Worm (Caenorhabditis elegans): Measurements from ENCODE around the gene fbxa-111.

fbxa-111 gene

DNA sequence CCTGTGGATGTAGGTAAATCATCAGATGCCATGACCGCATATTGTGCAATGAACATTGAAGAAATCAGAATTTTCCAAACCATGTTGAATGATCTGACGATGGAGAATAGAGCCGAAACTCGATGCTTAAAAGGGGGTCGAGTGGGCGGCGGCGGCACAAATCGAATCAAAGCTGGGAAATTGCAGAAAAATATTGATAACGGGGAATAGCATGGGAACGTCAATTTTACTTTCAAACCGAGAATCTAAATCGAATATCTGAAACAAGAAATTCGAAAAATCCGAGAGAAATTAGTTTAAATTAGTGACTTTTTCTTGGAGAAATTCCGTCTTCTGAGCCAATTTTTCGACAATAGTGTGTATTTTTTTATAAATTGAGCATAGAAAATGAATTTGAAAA, 33.4 kb downstream of the fbxa-111 start, which contains the start of gene F09C6.10:
TSS of gene F09C6.10 (minus strand) at position 101 of the 400 bp plus-strand sequence.
- TF ChIP-seq efl-3 (GFP tag; optimal IDR thresholded peaks at IDR 0.05) (no peak), ces-1 (GFP tag; optimal IDR thresholded peaks at IDR 0.05) (no peak)

DNA sequence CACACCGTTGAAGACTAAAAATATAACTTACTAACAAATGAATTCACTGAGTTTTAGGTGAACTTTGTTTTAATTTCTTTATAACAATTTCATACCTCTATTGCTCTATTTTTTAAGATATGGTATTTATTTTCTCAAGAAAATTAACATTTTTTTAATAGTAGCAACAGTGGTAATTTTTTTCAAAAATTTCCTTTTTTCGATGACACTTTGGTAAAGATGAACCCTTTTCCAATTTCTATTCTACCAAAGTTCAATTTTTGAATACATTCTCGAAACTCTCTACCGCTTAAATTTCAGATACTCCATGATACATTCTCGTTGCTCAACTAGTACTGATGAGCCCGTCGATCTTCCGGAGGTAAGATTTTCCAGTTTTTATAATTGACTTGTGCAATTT, 37.6 kb downstream of the fbxa-111 start, which contains the start of gene nhr-116:
TSS of gene nhr-116 (plus strand) at position 301 of the 400 bp plus-strand sequence.
- TF ChIP-seq dsc-1 (tag; optimal IDR thresholded peaks at IDR 0.05), result no peak
- no peak for TF ChIP-seq C34B4.2 (tag; optimal IDR thresholded peaks at IDR 0.05)
- no peak for TF ChIP-seq tlp-1 (tag; optimal IDR thresholded peaks at IDR 0.05)
- no peak for TF ChIP-seq skn-1 (tag; optimal IDR thresholded peaks at IDR 0.05)
- no peak for TF ChIP-seq rnt-1 (tag; optimal IDR thresholded peaks at IDR 0.05)
- no peak for TF ChIP-seq nhr-71 (tag; optimal IDR thresholded peaks at IDR 0.05)
- TF ChIP-seq ztf-11 (tag; optimal IDR thresholded peaks at IDR 0.05), result no peak
- no peak for TF ChIP-seq unc-130 (tag; optimal IDR thresholded peaks at IDR 0.05)
- no peak for TF ChIP-seq nhr-11 (tag; optimal IDR thresholded peaks at IDR 0.05)
- TF ChIP-seq blmp-1 (tag; optimal IDR thresholded peaks at IDR 0.05), result no peak
- no peak for TF ChIP-seq lin-14 (GFP tag; optimal IDR thresholded peaks at IDR 0.05)
- no peak for TF ChIP-seq unc-98 (GFP tag; IDR thresholded peaks at IDR 0.05)
- no peak for TF ChIP-seq unc-62 (GFP tag; optimal IDR thresholded peaks at IDR 0.05)
- no peak for TF ChIP-seq sptf-1 (tag; optimal IDR thresholded peaks at IDR 0.05)
- no peak for TF ChIP-seq jun-1 (tag; optimal IDR thresholded peaks at IDR 0.05)
- TF ChIP-seq aha-1 (tag; optimal IDR thresholded peaks at IDR 0.05), result no peak
- no peak for TF ChIP-seq ceh-63 (GFP tag; optimal IDR thresholded peaks at IDR 0.05)
- no peak for TF ChIP-seq xbp-1 (tag; optimal IDR thresholded peaks at IDR 0.05)
- TF ChIP-seq ces-1 (GFP tag; optimal IDR thresholded peaks at IDR 0.05), result no peak

DNA sequence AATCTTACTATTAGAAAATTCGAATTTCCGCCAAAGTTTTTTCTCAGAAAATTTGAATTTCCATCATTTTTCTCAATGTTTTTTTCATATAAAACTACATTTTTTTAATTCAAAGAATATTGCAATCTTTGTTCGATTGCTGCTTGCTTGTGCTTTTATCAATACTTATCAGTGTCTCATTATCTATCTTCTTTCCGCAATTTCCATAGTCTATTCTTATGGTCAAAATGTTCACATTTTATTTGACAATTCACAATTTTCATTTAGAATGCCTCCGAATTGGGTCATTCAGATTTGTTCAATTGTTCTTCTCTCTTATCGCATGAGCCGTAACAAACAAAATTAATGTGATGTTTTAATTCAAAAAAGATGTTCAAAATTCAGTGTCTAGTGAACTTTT, 38.2 kb downstream of the fbxa-111 start:
- no peak for TF ChIP-seq dsc-1 (tag; optimal IDR thresholded peaks at IDR 0.05)
- TF ChIP-seq zip-4 (GFP tag; optimal IDR thresholded peaks at IDR 0.05), result no peak
- TF ChIP-seq mab-9 (GFP tag; IDR thresholded peaks at IDR 0.05), result no peak
- no peak for TF ChIP-seq mef-2 (tag; optimal IDR thresholded peaks at IDR 0.05)
- TF ChIP-seq nhr-84 (tag; optimal IDR thresholded peaks at IDR 0.05), result no peak
- TF ChIP-seq fkh-4 (tag; optimal IDR thresholded peaks at IDR 0.05; ENCODE audit: borderline replicate concordance), result no peak
- no peak for TF ChIP-seq nhr-11 (tag; optimal IDR thresholded peaks at IDR 0.05)
- no peak for TF ChIP-seq lin-15B (tag; optimal IDR thresholded peaks at IDR 0.05)
- TF ChIP-seq nhr-19 (GFP tag; conservative IDR thresholded peaks at IDR 0.05), result no peak
- no peak for TF ChIP-seq ces-1 (GFP tag; optimal IDR thresholded peaks at IDR 0.05)
- TF ChIP-seq isw-1 (GFP tag; IDR thresholded peaks at IDR 0.05), result no peak
- TF ChIP-seq sptf-1 (tag; optimal IDR thresholded peaks at IDR 0.05), result no peak
- TF ChIP-seq ets-5 (GFP tag; IDR thresholded peaks at IDR 0.05), result no peak
- no peak for TF ChIP-seq lin-13 (GFP tag; optimal IDR thresholded peaks at IDR 0.05)

DNA sequence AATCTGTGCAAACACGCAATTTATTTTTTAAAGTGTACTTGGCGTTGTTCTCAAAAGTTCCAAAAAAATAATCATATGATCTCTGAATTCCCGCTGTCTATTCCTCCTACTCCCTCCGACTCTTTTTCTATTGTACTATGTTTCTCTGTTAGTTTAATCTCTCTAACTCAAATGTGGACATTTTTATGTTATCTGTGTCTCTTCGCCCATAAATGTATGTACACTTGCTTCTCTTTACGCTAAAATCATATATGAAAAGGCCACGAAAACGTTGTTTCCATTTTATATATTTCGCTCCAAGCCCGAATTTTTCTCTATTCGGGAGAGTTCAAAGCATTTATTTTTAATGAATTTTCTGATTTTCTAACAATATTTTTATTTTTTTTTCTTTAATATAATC, 38.6 kb downstream of the fbxa-111 start:
- peak in 1 of 2 experiments; percentile 48 for TF ChIP-seq lin-35 (GFP tag; optimal IDR thresholded peaks at IDR 0.05)
- no peak for TF ChIP-seq ceh-82 (tag; optimal IDR thresholded peaks at IDR 0.05)
- no peak for TF ChIP-seq unc-98 (GFP tag; IDR thresholded peaks at IDR 0.05)
- peak; percentile 8 for TF ChIP-seq nhr-20 (tag; optimal IDR thresholded peaks at IDR 0.05)
- TF ChIP-seq isw-1 (GFP tag; IDR thresholded peaks at IDR 0.05), result no peak
- no peak for TF ChIP-seq jun-1 (tag; optimal IDR thresholded peaks at IDR 0.05)
- TF ChIP-seq mdl-1 (tag; optimal IDR thresholded peaks at IDR 0.05), result no peak
- no peak for TF ChIP-seq vab-15 (tag; optimal IDR thresholded peaks at IDR 0.05)
- TF ChIP-seq ceh-90 (tag; optimal IDR thresholded peaks at IDR 0.05), result no peak
- peak; percentile 18 for TF ChIP-seq skn-1 (tag; optimal IDR thresholded peaks at IDR 0.05)
- no peak for TF ChIP-seq fos-1 (tag; optimal IDR thresholded peaks at IDR 0.05)
- no peak for TF ChIP-seq ces-1 (GFP tag; optimal IDR thresholded peaks at IDR 0.05)
- TF ChIP-seq nhr-76 (tag; optimal IDR thresholded peaks at IDR 0.05), result no peak
- no peak for TF ChIP-seq hlh-17 (GFP tag; optimal IDR thresholded peaks at IDR 0.05; ENCODE audit: borderline replicate concordance)
- TF ChIP-seq efl-1 (optimal IDR thresholded peaks at IDR 0.05), result no peak
- TF ChIP-seq efl-1 (GFP tag; optimal IDR thresholded peaks at IDR 0.05 in 1 of 2), result no peak
- no peak for TF ChIP-seq nhr-28 (tag; optimal IDR thresholded peaks at IDR 0.05)
- TF ChIP-seq aly-2 (tag; optimal IDR thresholded peaks at IDR 0.05), result no peak
- no peak for TF ChIP-seq alr-1 (tag; optimal IDR thresholded peaks at IDR 0.05; ENCODE audit: borderline replicate concordance)
- peak; percentile 19 for TF ChIP-seq mep-1 (tag; optimal IDR thresholded peaks at IDR 0.05)
- no peak for TF ChIP-seq nhr-12 (tag; optimal IDR thresholded peaks at IDR 0.05)
- TF ChIP-seq elt-2 (tag; optimal IDR thresholded peaks at IDR 0.05), result peak; percentile 56
- no peak for TF ChIP-seq unc-130 (tag; optimal IDR thresholded peaks at IDR 0.05)
- no peak for TF ChIP-seq nhr-85 (tag)
- TF ChIP-seq mab-9 (GFP tag; IDR thresholded peaks at IDR 0.05), result no peak
- peak; percentile 55 for TF ChIP-seq lin-14 (GFP tag; optimal IDR thresholded peaks at IDR 0.05)

All from whole organism, L1 larva.